Worm (Caenorhabditis elegans) whole organism, early embryonic: ENCODE data around the gene txt-9.
A peak's percentile ranks its signal among the peaks of the same experiment; 100 is the strongest.

Experiments
- B0310.2 ChIP-seq: sonication (generic microtip); optimal IDR thresholded peaks from 2 replicates; lab custom pipeline; 2016; ENCODE audit warnings: mild to moderate bottlenecking, missing genetic modification characterization, missing compliant biosample characterization
- F13C5.2 ChIP-seq: sonication (generic microtip); optimal IDR thresholded peaks from 2 replicates; lab custom pipeline; 2017; ENCODE audit warnings: mild to moderate bottlenecking, missing genetic modification characterization, inconsistent platforms, missing compliant biosample characterization
- aly-1 ChIP-seq: sonication (generic microtip); optimal IDR thresholded peaks from 2 replicates; lab custom pipeline; 2016; ENCODE audit warnings: missing genetic modification characterization, missing compliant biosample characterization
- ama-1 ChIP-seq: fragments of 150-350 bp; optimal IDR thresholded peaks from 2 replicates; lab custom pipeline; 2014
- ceh-13 ChIP-seq: fragments of 200-800 bp; sonication (Bioruptor generic); optimal IDR thresholded peaks from 2 replicates; lab custom pipeline; 2018; ENCODE audit warnings: mild to moderate bottlenecking, missing genetic modification characterization, missing compliant biosample characterization
- ceh-36 ChIP-seq: sonication (generic microtip); optimal IDR thresholded peaks from 2 replicates; lab custom pipeline; 2016; ENCODE audit warnings: missing genetic modification characterization, inconsistent platforms, missing compliant biosample characterization
- ets-7 ChIP-seq: sonication (generic microtip); optimal IDR thresholded peaks from 2 replicates; lab custom pipeline; 2016; ENCODE audit warnings: missing genotype, missing genetic modification characterization, missing compliant biosample characterization
- flt-1 ChIP-seq: fragments of 200-800 bp; sonication (Bioruptor generic); IDR thresholded peaks from 2 replicates; pipeline ENCODE4 v1.3.6; 2022; ENCODE audit warnings: missing genetic modification characterization, missing compliant biosample characterization
- hmbx-1 ChIP-seq: sonication (generic microtip); optimal IDR thresholded peaks from 2 replicates; lab custom pipeline; 2016; ENCODE audit warnings: mild to moderate bottlenecking, missing genetic modification characterization, missing compliant biosample characterization
- hmg-4 ChIP-seq: fragments of 200-800 bp; sonication (Bioruptor generic); optimal IDR thresholded peaks from 2 replicates; lab custom pipeline; 2018; ENCODE audit warnings: mild to moderate bottlenecking, missing genetic modification characterization, missing compliant biosample characterization
- hnd-1 ChIP-seq: sonication (generic microtip); optimal IDR thresholded peaks from 2 replicates; lab custom pipeline; 2016; ENCODE audit warnings: missing genetic modification characterization, missing compliant biosample characterization
- pes-1 ChIP-seq: fragments of 200-800 bp; sonication (Bioruptor generic); IDR thresholded peaks from 2 replicates; pipeline ENCODE4 v1.3.6; 2022; ENCODE audit warnings: missing genetic modification reagents, missing genetic modification characterization, missing compliant biosample characterization
- scrt-1 ChIP-seq: fragments of 200-800 bp; sonication (Bioruptor generic); IDR thresholded peaks from 2 replicates; pipeline ENCODE4 v1.3.6; 2022; ENCODE audit warnings: missing genetic modification characterization, missing compliant biosample characterization
- sea-1 ChIP-seq: fragments of 200-800 bp; sonication (Bioruptor generic); conservative IDR thresholded peaks from 2 replicates; pipeline ENCODE4 v1.3.6; 2022; ENCODE audit warnings: missing genetic modification characterization, missing compliant biosample characterization
- tbx-11 ChIP-seq: fragments of 200-800 bp; sonication (Bioruptor generic); IDR thresholded peaks from 2 replicates; pipeline ENCODE4 v1.3.6; 2022; ENCODE audit warnings: missing genetic modification characterization, missing compliant biosample characterization
- tbx-37 ChIP-seq: fragments of 200-800 bp; sonication (Bioruptor generic); conservative IDR thresholded peaks from 2 replicates; pipeline ENCODE4 v1.3.6; 2022; ENCODE audit warnings: missing genetic modification reagents, missing genetic modification characterization, missing compliant biosample characterization
- tra-4 ChIP-seq: sonication (generic microtip); optimal IDR thresholded peaks from 2 replicates; lab custom pipeline; 2017; ENCODE audit warnings: missing genetic modification characterization, missing compliant biosample characterization

txt-9 gene

DNA sequence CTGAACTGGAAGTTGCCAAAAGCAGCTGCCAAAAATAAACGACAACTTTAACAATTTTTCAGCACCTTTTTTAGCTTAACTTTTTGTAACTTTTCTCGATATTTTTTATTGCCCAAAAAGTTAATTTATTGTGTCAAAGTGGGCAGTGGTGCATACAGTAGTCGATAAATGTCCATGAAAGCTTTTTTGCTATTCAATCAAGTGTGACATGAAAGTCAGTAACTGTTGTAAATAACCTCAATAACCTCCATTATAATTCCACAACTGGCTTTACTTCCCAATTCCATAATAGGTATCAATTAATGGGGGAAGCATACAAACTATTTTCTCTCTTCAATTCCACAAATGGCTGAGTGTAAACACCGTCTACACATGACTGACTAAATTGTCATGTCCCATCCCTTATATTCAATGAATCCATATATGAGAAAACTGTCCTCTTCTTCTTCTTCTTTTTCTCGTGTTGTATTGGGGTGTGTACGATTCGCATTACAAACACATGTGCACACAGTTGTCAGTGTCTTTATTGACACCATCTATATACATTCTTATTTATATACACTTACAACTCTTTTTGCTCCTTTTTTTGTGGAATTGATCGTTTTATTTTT is 37.3 kb upstream of the txt-9 start:
- TF ChIP-seq ceh-36 (tag; lab: Kevin White, UChicago) (no peak), tbx-11 (GFP tag; lab: Robert Waterston, UW) (no peak), ceh-13 (GFP tag; lab: Kevin White, UChicago) (no peak), ama-1 (lab: Kevin White, UChicago) (no peak), ets-7 (tag; lab: Kevin White, UChicago) (no peak)

ce11 chrII:5049249-5049648 is 36.3 kb upstream of the txt-9 start:
- TF ChIP-seq B0310.2: no peak
- no peak for TF ChIP-seq hmg-4 (GFP tag; lab: Kevin White, UChicago)
- no peak for TF ChIP-seq hnd-1 (tag; lab: Kevin White, UChicago)
- TF ChIP-seq tra-4 (tag; lab: Kevin White, UChicago): no peak
- no peak for TF ChIP-seq hmbx-1
- no peak for TF ChIP-seq F13C5.2 (tag; lab: Kevin White, UChicago)
- no peak for TF ChIP-seq ama-1 (lab: Kevin White, UChicago)
- no peak for TF ChIP-seq tbx-11 (GFP tag; lab: Robert Waterston, UW)
- TF ChIP-seq aly-1: no peak
- no peak for TF ChIP-seq sea-1
- no peak for TF ChIP-seq flt-1 (GFP tag; lab: Robert Waterston, UW)
- TF ChIP-seq ets-7 (tag; lab: Kevin White, UChicago): no peak
- TF ChIP-seq tbx-37 (GFP tag; lab: Robert Waterston, UW): no peak
- TF ChIP-seq ceh-13 (GFP tag; lab: Kevin White, UChicago): no peak
- no peak for TF ChIP-seq ceh-36 (tag; lab: Kevin White, UChicago)
- TF ChIP-seq scrt-1 (GFP tag; lab: Robert Waterston, UW): no peak
- no peak for TF ChIP-seq pes-1 (GFP tag; lab: Robert Waterston, UW)

DNA sequence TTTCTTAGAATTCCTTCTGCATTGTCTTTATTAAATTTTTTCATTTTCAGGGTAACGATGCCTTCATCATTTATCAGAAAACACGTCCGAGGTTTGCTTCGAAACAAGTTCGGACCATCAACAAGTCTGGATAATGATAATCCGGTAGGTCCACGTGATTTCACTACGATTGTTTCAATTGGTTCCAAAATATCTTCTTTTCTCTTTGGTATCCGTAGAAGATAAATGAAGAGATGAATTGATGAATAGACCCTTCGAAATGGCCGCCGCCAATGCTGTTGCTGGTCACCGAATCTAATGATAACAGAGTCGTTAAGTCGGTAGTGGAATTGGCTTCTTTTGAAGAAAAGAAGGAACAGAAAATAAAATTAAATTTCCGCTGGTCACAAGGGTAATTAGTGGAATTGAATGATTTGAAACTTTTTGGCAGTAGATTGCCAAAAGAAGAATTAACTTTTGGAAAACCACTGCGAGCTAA is 35.7 kb upstream of the txt-9 start, which contains the start of gene F33G12.6:
Gene F33G12.6, plus strand, starts transcription at position 51 of the 478 bp plus-strand sequence.
- TF ChIP-seq ceh-36 (tag; lab: Kevin White, UChicago) (no peak), ets-7 (tag; lab: Kevin White, UChicago) (no peak), hmg-4 (GFP tag; lab: Kevin White, UChicago) (no peak), tra-4 (tag; lab: Kevin White, UChicago) (no peak), scrt-1 (GFP tag; lab: Robert Waterston, UW) (no peak), ama-1 (lab: Kevin White, UChicago) (no peak), pes-1 (GFP tag; lab: Robert Waterston, UW) (no peak), B0310.2 (no peak)

- no peak for TF ChIP-seq scrt-1 (GFP tag; lab: Robert Waterston, UW)
- no peak for TF ChIP-seq ceh-13 (GFP tag; lab: Kevin White, UChicago)
- no peak for TF ChIP-seq pes-1 (GFP tag; lab: Robert Waterston, UW)
- TF ChIP-seq flt-1 (GFP tag; lab: Robert Waterston, UW): no peak
- no peak for TF ChIP-seq hmbx-1
- no peak for TF ChIP-seq sea-1
- TF ChIP-seq hnd-1 (tag; lab: Kevin White, UChicago): no peak
- no peak for TF ChIP-seq B0310.2
Measured at ce11 chrII:5050776-5051175, 34.8 kb upstream of the txt-9 start.

- peak; percentile 69; the same call in 1 of the 2 replicates for TF ChIP-seq flt-1 (GFP tag; lab: Robert Waterston, UW)
- no peak for TF ChIP-seq hmbx-1
- TF ChIP-seq tra-4 (tag; lab: Kevin White, UChicago): no peak
- TF ChIP-seq aly-1: no peak
- peak; percentile 56; the same call in 1 of the 2 replicates for TF ChIP-seq tbx-37 (GFP tag; lab: Robert Waterston, UW)
- no peak; the same call in 1 of the 2 replicates for TF ChIP-seq scrt-1 (GFP tag; lab: Robert Waterston, UW)
- no peak for TF ChIP-seq hnd-1 (tag; lab: Kevin White, UChicago)
- no peak for TF ChIP-seq ceh-36 (tag; lab: Kevin White, UChicago)
- no peak for TF ChIP-seq sea-1
- TF ChIP-seq tbx-11 (GFP tag; lab: Robert Waterston, UW): no peak
- TF ChIP-seq hmg-4 (GFP tag; lab: Kevin White, UChicago): peak; percentile 65
- TF ChIP-seq F13C5.2 (tag; lab: Kevin White, UChicago): peak; percentile 83
- no peak for TF ChIP-seq pes-1 (GFP tag; lab: Robert Waterston, UW)
- TF ChIP-seq ama-1 (lab: Kevin White, UChicago): no peak
- no peak for TF ChIP-seq ceh-13 (GFP tag; lab: Kevin White, UChicago)
- TF ChIP-seq B0310.2: no peak
- TF ChIP-seq ets-7 (tag; lab: Kevin White, UChicago): no peak
Measured at ce11 chrII:5055129-5055666, 30.4 kb upstream of the txt-9 start, which contains the start of the genes ify-1 and rpl-22. Gene ify-1, minus strand, starts transcription at chrII:5055179. Gene rpl-22, plus strand, starts transcription at chrII:5055616.

DNA sequence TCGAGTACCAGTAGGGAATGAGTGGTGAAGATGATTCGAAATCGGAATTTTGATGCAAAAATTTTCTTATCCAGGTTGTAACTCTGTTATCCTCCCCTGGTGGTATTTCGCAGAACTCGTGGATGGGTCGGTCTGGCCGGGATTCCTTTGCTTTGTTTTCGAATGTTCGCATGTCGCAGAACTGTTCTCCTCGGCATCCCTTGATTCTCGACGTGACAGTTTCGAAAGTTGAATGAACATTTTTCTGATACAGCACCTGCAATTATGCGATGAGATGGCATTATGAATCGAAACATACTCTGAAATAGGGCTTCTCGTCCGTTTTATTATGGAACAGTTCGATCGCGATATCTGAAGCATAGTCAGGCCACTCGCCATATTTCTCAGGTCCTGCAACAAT is 29.3 kb upstream of the txt-9 start:
- TF ChIP-seq B0310.2 (no peak), tbx-11 (GFP tag; lab: Robert Waterston, UW) (no peak), tra-4 (tag; lab: Kevin White, UChicago) (no peak), ets-7 (tag; lab: Kevin White, UChicago) (no peak), hnd-1 (tag; lab: Kevin White, UChicago) (no peak), hmg-4 (GFP tag; lab: Kevin White, UChicago) (no peak), ceh-36 (tag; lab: Kevin White, UChicago) (no peak), ama-1 (lab: Kevin White, UChicago) (no peak), hmbx-1 (no peak)

ce11 chrII:5057315-5057714 is 28.3 kb upstream of the txt-9 start:
- TF ChIP-seq sea-1 (0 out of 2 replicates have a peak, but pooled peaks have one; percentile 63), scrt-1 (GFP tag; lab: Robert Waterston, UW) (peak; percentile 72), aly-1 (no peak), ceh-13 (GFP tag; lab: Kevin White, UChicago) (peak; percentile 53), ets-7 (tag; lab: Kevin White, UChicago) (no peak), hmg-4 (GFP tag; lab: Kevin White, UChicago) (peak; percentile 51), B0310.2 (peak; percentile 24), F13C5.2 (tag; lab: Kevin White, UChicago) (no peak), tbx-37 (GFP tag; lab: Robert Waterston, UW) (no peak; the same call in 1 of the 2 replicates), flt-1 (GFP tag; lab: Robert Waterston, UW) (peak; percentile 72), ceh-36 (tag; lab: Kevin White, UChicago) (peak; percentile 54), ama-1 (lab: Kevin White, UChicago) (no peak), tra-4 (tag; lab: Kevin White, UChicago) (no peak), hmbx-1 (no peak), tbx-11 (GFP tag; lab: Robert Waterston, UW) (0 out of 2 replicates have a peak, but pooled peaks have one; percentile 28), pes-1 (GFP tag; lab: Robert Waterston, UW) (peak; percentile 86), hnd-1 (tag; lab: Kevin White, UChicago) (no peak)
